Worm (Caenorhabditis elegans) whole organism, early embryonic: Measurements from ENCODE around the gene lat-1.

Experiments
- F13C5.2 ChIP-seq: sonication (generic microtip); optimal IDR thresholded peaks from 2 replicates; lab custom pipeline; 2017; ENCODE audit warnings: mild to moderate bottlenecking, missing genetic modification characterization, inconsistent platforms, missing compliant biosample characterization
- ama-1 ChIP-seq: fragments of 150-350 bp; optimal IDR thresholded peaks from 2 replicates; lab custom pipeline; 2014
- ceh-36 ChIP-seq: sonication (generic microtip); optimal IDR thresholded peaks from 2 replicates; lab custom pipeline; 2016; ENCODE audit warnings: missing genetic modification characterization, inconsistent platforms, missing compliant biosample characterization
- flt-1 ChIP-seq: fragments of 200-800 bp; sonication (Bioruptor generic); IDR thresholded peaks from 2 replicates; pipeline ENCODE4 v1.3.6; 2022; ENCODE audit warnings: missing genetic modification characterization, missing compliant biosample characterization
- hmbx-1 ChIP-seq: sonication (generic microtip); optimal IDR thresholded peaks from 2 replicates; lab custom pipeline; 2016; ENCODE audit warnings: mild to moderate bottlenecking, missing genetic modification characterization, missing compliant biosample characterization
- hmg-4 ChIP-seq: fragments of 200-800 bp; sonication (Bioruptor generic); optimal IDR thresholded peaks from 2 replicates; lab custom pipeline; 2018; ENCODE audit warnings: mild to moderate bottlenecking, missing genetic modification characterization, missing compliant biosample characterization
- scrt-1 ChIP-seq: fragments of 200-800 bp; sonication (Bioruptor generic); IDR thresholded peaks from 2 replicates; pipeline ENCODE4 v1.3.6; 2022; ENCODE audit warnings: missing genetic modification characterization, missing compliant biosample characterization
- tbx-11 ChIP-seq: fragments of 200-800 bp; sonication (Bioruptor generic); IDR thresholded peaks from 2 replicates; pipeline ENCODE4 v1.3.6; 2022; ENCODE audit warnings: missing genetic modification characterization, missing compliant biosample characterization
- tbx-37 ChIP-seq: fragments of 200-800 bp; sonication (Bioruptor generic); conservative IDR thresholded peaks from 2 replicates; pipeline ENCODE4 v1.3.6; 2022; ENCODE audit warnings: missing genetic modification reagents, missing genetic modification characterization, missing compliant biosample characterization

DNA sequence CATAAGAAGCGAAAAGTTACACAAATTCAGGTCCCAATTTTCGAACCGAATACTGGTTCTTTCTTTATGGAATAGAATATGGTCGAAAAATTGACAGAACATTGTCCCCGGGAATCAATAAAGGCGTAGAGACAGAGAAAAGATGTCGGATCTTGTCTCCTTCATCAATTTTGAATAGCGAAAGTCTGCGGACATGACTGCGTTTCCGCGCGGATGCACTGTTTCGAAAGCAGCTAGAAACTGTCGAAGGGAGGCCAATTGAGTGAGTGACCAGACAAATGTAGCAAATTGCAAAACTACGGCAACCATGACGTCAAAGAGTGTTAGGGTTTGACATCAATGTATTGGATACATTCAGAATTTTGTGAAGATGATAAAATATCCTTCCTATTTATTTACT is 40.1 kb upstream of the lat-1 start:
- TF ChIP-seq ama-1 (lab: Kevin White, UChicago) (no peak), hmg-4 (no peak), scrt-1 (GFP tag; lab: Robert Waterston, UW) (no peak), tbx-37 (no peak), tbx-11 (GFP tag; lab: Robert Waterston, UW) (no peak), flt-1 (GFP tag; lab: Robert Waterston, UW) (no peak), F13C5.2 (tag; lab: Kevin White, UChicago) (no peak), hmbx-1 (tag; lab: Kevin White, UChicago) (no peak), ceh-36 (tag; lab: Kevin White, UChicago) (no peak)
